Worm (Caenorhabditis elegans): ENCODE measurements around the gene bcmo-2.

bcmo-2 gene

ce11 chrII:3934085-3934484, 23.4 kb upstream of the bcmo-2 start, which contains the start of gene Y14H12B.1:
Y14H12B.1 (plus strand) TSS chrII:3934447.
- TF ChIP-seq madf-9 (GFP tag; conservative IDR thresholded peaks at IDR 0.05) (no peak), saeg-2 (GFP tag; IDR thresholded peaks at IDR 0.05) (no peak), gei-8 (GFP tag; optimal IDR thresholded peaks at IDR 0.05) (no peak), dmd-8 (GFP tag; IDR thresholded peaks at IDR 0.05) (no peak), dmd-6 (GFP tag; IDR thresholded peaks at IDR 0.05) (no peak), nhr-102 (tag; optimal IDR thresholded peaks at IDR 0.05) (no peak), ZK546.5 (tag; optimal IDR thresholded peaks at IDR 0.05) (no peak), ztf-7 (tag; optimal IDR thresholded peaks at IDR 0.05) (no peak), daf-19 (GFP tag; conservative IDR thresholded peaks at IDR 0.05) (no peak), hmg-1.1 (GFP tag; IDR thresholded peaks at IDR 0.05) (no peak), nhr-11 (tag; optimal IDR thresholded peaks at IDR 0.05) (no peak)

- no peak for TF ChIP-seq ZK337.2 (GFP tag; IDR thresholded peaks at IDR 0.05)
- TF ChIP-seq Y75B8A.6 (GFP tag; IDR thresholded peaks at IDR 0.05), result no peak
- no peak for TF ChIP-seq lsy-2 (tag; optimal IDR thresholded peaks at IDR 0.05)
- TF ChIP-seq T20F7.1 (GFP tag; optimal IDR thresholded peaks at IDR 0.05), result no peak
Observed at ce11 chrII:3933640-3934039, 23.0 kb upstream of the bcmo-2 start, which contains the start of gene Y14H12B.2. Y14H12B.2 (minus strand) TSS chrII:3933740.

- TF ChIP-seq ama-1 (optimal IDR thresholded peaks at IDR 0.05), result no peak
- TF ChIP-seq T26A8.4 (GFP tag; IDR thresholded peaks at IDR 0.05), result no peak
- TF ChIP-seq jun-1 (tag; optimal IDR thresholded peaks at IDR 0.05), result no peak
- no peak for TF ChIP-seq lin-1 (GFP tag; IDR thresholded peaks at IDR 0.05)
- no peak for TF ChIP-seq Y75B8A.6 (GFP tag; IDR thresholded peaks at IDR 0.05)
- no peak for TF ChIP-seq F26F4.8 (GFP tag; conservative IDR thresholded peaks at IDR 0.05)
- TF ChIP-seq duxl-1 (tag; optimal IDR thresholded peaks at IDR 0.05; ENCODE audit: poor library complexity), result no peak
- no peak for TF ChIP-seq F37D6.2 (tag; optimal IDR thresholded peaks at IDR 0.05)
- TF ChIP-seq nhr-102 (tag; optimal IDR thresholded peaks at IDR 0.05), result no peak
- peak; percentile 61; the same call in 1 of the 2 replicates for TF ChIP-seq egl-43 (GFP tag; IDR thresholded peaks at IDR 0.05)
- TF ChIP-seq rbr-2 (tag; optimal IDR thresholded peaks at IDR 0.05), result no peak
- no peak for TF ChIP-seq unc-39 (tag; optimal IDR thresholded peaks at IDR 0.05)
- TF ChIP-seq mxl-2 (GFP tag; conservative IDR thresholded peaks at IDR 0.05), result no peak
- no peak for TF ChIP-seq madf-9 (GFP tag; conservative IDR thresholded peaks at IDR 0.05)
- TF ChIP-seq spr-3 (GFP tag; optimal IDR thresholded peaks at IDR 0.05), result no peak
- TF ChIP-seq ceh-44 (GFP tag; IDR thresholded peaks at IDR 0.05), result no peak
- TF ChIP-seq F49E8.2 (tag; optimal IDR thresholded peaks at IDR 0.05; ENCODE audit: borderline replicate concordance), result peak; percentile 15
- TF ChIP-seq ceh-32 (tag; optimal IDR thresholded peaks at IDR 0.05; ENCODE audit: poor library complexity), result no peak
- no peak for TF ChIP-seq daf-16 (GFP tag; optimal IDR thresholded peaks at IDR 0.05)
- no peak for TF ChIP-seq daf-16 (tag; optimal IDR thresholded peaks at IDR 0.05)
- TF ChIP-seq nhr-77 (tag; optimal IDR thresholded peaks at IDR 0.05), result no peak
- no peak for TF ChIP-seq dpl-1 (GFP tag; optimal IDR thresholded peaks at IDR 0.05)
- TF ChIP-seq Y5F2A.4 (GFP tag; optimal IDR thresholded peaks at IDR 0.05), result no peak
- TF ChIP-seq lin-38 (GFP tag; IDR thresholded peaks at IDR 0.05), result peak; percentile 50; the same call in 1 of the 2 replicates
- no peak for TF ChIP-seq nhr-25 (tag; optimal IDR thresholded peaks at IDR 0.05; ENCODE audit: borderline replicate concordance, insufficient read depth)
- no peak for TF ChIP-seq daf-8 (GFP tag; IDR thresholded peaks at IDR 0.05)
- TF ChIP-seq daf-12 (tag; optimal IDR thresholded peaks at IDR 0.05), result no peak
- TF ChIP-seq nhr-76 (tag; optimal IDR thresholded peaks at IDR 0.05), result no peak
- no peak for TF ChIP-seq unc-130 (GFP tag; optimal IDR thresholded peaks at IDR 0.05)
- no peak for TF ChIP-seq hmg-1.1 (GFP tag; IDR thresholded peaks at IDR 0.05)
- no peak for TF ChIP-seq dmd-8 (GFP tag; IDR thresholded peaks at IDR 0.05)
- no peak for TF ChIP-seq fos-1 (tag; optimal IDR thresholded peaks at IDR 0.05)
- TF ChIP-seq hif-1 (tag; optimal IDR thresholded peaks at IDR 0.05), result no peak
- no peak for TF ChIP-seq hlh-11 (tag; optimal IDR thresholded peaks at IDR 0.05)
- TF ChIP-seq dmd-9 (GFP tag; IDR thresholded peaks at IDR 0.05), result no peak
- TF ChIP-seq sdz-12 (GFP tag; optimal IDR thresholded peaks at IDR 0.05), result no peak
- 0 out of 4 replicates have a peak, but pooled peaks of 1 of the 2 experiments have one; percentile 9 for TF ChIP-seq madf-5 (GFP tag; IDR thresholded peaks at IDR 0.05)
- TF ChIP-seq zip-11 (GFP tag; IDR thresholded peaks at IDR 0.05), result no peak
Observed at ce11 chrII:3931825-3932224, 21.2 kb upstream of the bcmo-2 start.
